Worm (Caenorhabditis elegans): ENCODE results near the gene T19D7.7.

Gene T19D7.7

DNA sequence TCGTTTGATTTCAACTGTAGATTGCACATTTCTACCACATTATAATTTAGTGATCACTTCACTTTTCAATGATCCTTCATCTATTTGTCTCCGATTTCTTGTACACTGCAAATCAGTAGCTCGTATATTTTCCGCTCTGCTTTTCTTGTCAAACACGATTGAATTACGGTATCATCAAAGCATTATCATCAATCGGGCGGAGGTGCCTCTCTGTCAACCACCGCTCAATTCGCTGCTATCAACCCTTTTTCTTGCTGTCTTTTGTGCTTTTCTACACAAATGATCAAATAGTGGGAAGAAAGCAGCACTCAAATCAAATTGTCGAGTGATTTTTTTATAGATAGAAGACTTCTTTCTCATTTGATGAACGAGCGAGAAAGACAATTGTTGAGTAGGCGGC is 43.2 kb downstream of the T19D7.7 start:
- TF ChIP-seq unc-62 (GFP tag; optimal IDR thresholded peaks at IDR 0.05 in 1 of 2): peak in 1 of 2 experiments; percentile 94
- no peak for TF ChIP-seq unc-62 (tag; optimal IDR thresholded peaks at IDR 0.05)
- no peak for TF ChIP-seq daf-8 (GFP tag; IDR thresholded peaks at IDR 0.05)
- TF ChIP-seq aha-1 (tag): peak; percentile 37
- peak; percentile 43; the same call in 1 of the 2 replicates for TF ChIP-seq php-3 (GFP tag; IDR thresholded peaks at IDR 0.05)
- peak; percentile 69 for TF ChIP-seq pqm-1 (tag; optimal IDR thresholded peaks at IDR 0.05)
- no peak for TF ChIP-seq lin-15B (tag; optimal IDR thresholded peaks at IDR 0.05)
- peak; percentile 69 for TF ChIP-seq dmd-6 (GFP tag; IDR thresholded peaks at IDR 0.05)
- no peak for TF ChIP-seq daf-16 (GFP tag; optimal IDR thresholded peaks at IDR 0.05)
- peak; percentile 31 for TF ChIP-seq daf-16 (tag; optimal IDR thresholded peaks at IDR 0.05)
- no peak for TF ChIP-seq dmd-9 (GFP tag; IDR thresholded peaks at IDR 0.05)
- peak; percentile 50 for TF ChIP-seq hlh-11 (tag; optimal IDR thresholded peaks at IDR 0.05)
- TF ChIP-seq snpc-1.2 (GFP tag; IDR thresholded peaks at IDR 0.05): no peak

- TF ChIP-seq mep-1 (tag; optimal IDR thresholded peaks at IDR 0.05) (no peak), F44E2.7 (GFP tag; IDR thresholded peaks at IDR 0.05) (no peak), ZK546.5 (tag; optimal IDR thresholded peaks at IDR 0.05) (no peak), mxl-2 (GFP tag; conservative IDR thresholded peaks at IDR 0.05) (no peak), dpl-1 (GFP tag; optimal IDR thresholded peaks at IDR 0.05) (no peak), ztf-7 (tag; optimal IDR thresholded peaks at IDR 0.05) (no peak), hlh-11 (tag; optimal IDR thresholded peaks at IDR 0.05) (no peak), ceh-62 (tag; optimal IDR thresholded peaks at IDR 0.05) (no peak), lin-13 (GFP tag; optimal IDR thresholded peaks at IDR 0.05) (no peak), pha-4 (GFP tag; IDR thresholded peaks at IDR 0.05) (no peak), pha-4 (tag; optimal IDR thresholded peaks at IDR 0.05) (no peak), F49E8.2 (tag; optimal IDR thresholded peaks at IDR 0.05; ENCODE audit: borderline replicate concordance) (no peak), jun-1 (tag; optimal IDR thresholded peaks at IDR 0.05) (no peak), D1046.2 (GFP tag; IDR thresholded peaks at IDR 0.05) (no peak)
These were observed 43.9 kb downstream of the T19D7.7 start, which contains the start of gene pha-2 for ce11 chrX:636893-637292. TSS of gene pha-2 (minus strand) at chrX:636993.

DNA sequence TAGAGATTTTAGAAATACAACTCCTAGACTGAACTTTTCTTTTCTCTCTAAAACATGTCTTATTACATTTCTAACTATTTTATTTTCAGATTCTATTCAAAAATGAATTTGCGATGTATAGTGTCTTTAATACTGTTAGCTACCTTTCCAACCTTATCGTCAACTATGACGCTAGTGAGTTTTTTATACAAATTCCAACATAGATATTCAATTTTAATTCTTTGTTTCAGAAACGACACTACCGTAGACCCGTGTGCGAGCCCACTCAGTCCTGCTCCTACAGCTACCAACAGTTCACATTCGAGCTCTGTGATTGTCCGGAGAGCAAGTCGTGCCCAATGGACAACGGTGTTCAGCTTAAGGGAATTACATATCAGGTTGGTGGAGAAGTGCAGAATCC is 51.7 kb downstream of the T19D7.7 start, which contains the start of gene M6.4:
TSS of gene M6.4 (plus strand) at position 55 of the 400 bp plus-strand sequence.
- TF ChIP-seq T20F7.1 (GFP tag; optimal IDR thresholded peaks at IDR 0.05) (no peak), nhr-237 (tag; optimal IDR thresholded peaks at IDR 0.05) (no peak), unc-62 (GFP tag; optimal IDR thresholded peaks at IDR 0.05 in 1 of 2) (peak in 1 of 2 experiments; percentile 50), unc-62 (tag; optimal IDR thresholded peaks at IDR 0.05) (no peak), pha-4 (GFP tag; IDR thresholded peaks at IDR 0.05) (no peak), pha-4 (tag; optimal IDR thresholded peaks at IDR 0.05) (no peak)
